Fruit fly (Drosophila melanogaster) whole organism, embryonic: ENCODE data around the gene tth.

ENCODE experiments used
- Bgb ChIP-seq: fragments of 200-800 bp; sonication (Bioruptor generic); IDR thresholded peaks from 2 replicates; pipeline ENCODE4 v1.3.6; 2022; ENCODE audit warnings: missing biosample characterization, missing genetic modification characterization; ENCODE audit not compliant: partially characterized antibody
- CG10274 ChIP-seq: fragments of 200-800 bp; sonication (Bioruptor generic); optimal IDR thresholded peaks from 3 replicates; lab custom pipeline; 2017; ENCODE audit warnings: missing biosample characterization, mild to moderate bottlenecking, missing genetic modification characterization
- CG11093 ChIP-seq: fragments of 200-800 bp; sonication (Bioruptor generic); IDR thresholded peaks from 3 replicates; pipeline ENCODE4 v1.3.6; 2022; ENCODE audit warnings: missing biosample characterization, missing genetic modification characterization
- CG12155 ChIP-seq: fragments of 200-800 bp; sonication (Bioruptor generic); optimal IDR thresholded peaks from 3 replicates; lab custom pipeline; 2016; ENCODE audit warnings: missing biosample characterization, missing genetic modification characterization
- CG12942 ChIP-seq: fragments of 200-800 bp; sonication (Bioruptor generic); optimal IDR thresholded peaks from 3 replicates; lab custom pipeline; 2016; ENCODE audit warnings: missing biosample characterization, missing genetic modification characterization
- CG13123 ChIP-seq: fragments of 200-800 bp; sonication (Bioruptor generic); optimal IDR thresholded peaks from 2 replicates; lab custom pipeline; 2016; ENCODE audit warnings: missing biosample characterization, missing genetic modification characterization
- CG13296 ChIP-seq: fragments of 200-800 bp; sonication (Bioruptor generic); optimal IDR thresholded peaks from 3 replicates; lab custom pipeline; 2018; ENCODE audit warnings: missing biosample characterization, mild to moderate bottlenecking, missing genetic modification characterization
- CG14667 ChIP-seq: fragments of 200-800 bp; sonication (Bioruptor generic); IDR thresholded peaks from 2 replicates; pipeline ENCODE4 v1.3.6; 2022; ENCODE audit warnings: missing biosample characterization, missing genetic modification characterization
- CG15696 ChIP-seq: fragments of 200-800 bp; sonication (Bioruptor generic); optimal IDR thresholded peaks from 2 replicates; lab custom pipeline; 2019; ENCODE audit warnings: missing biosample characterization, mild to moderate bottlenecking, missing genetic modification characterization, moderate library complexity
- CG16815 ChIP-seq: fragments of 200-800 bp; sonication (Bioruptor generic); optimal IDR thresholded peaks from 3 replicates; lab custom pipeline; 2017; ENCODE audit warnings: missing biosample characterization, mild to moderate bottlenecking, missing genetic modification characterization
- CG16863 ChIP-seq: fragments of 200-800 bp; sonication (Bioruptor generic); optimal IDR thresholded peaks from 3 replicates; lab custom pipeline; 2016; ENCODE audit warnings: missing biosample characterization, missing genetic modification characterization
- CG1832 ChIP-seq: fragments of 200-800 bp; sonication (Bioruptor generic); optimal IDR thresholded peaks from 2 replicates; lab custom pipeline; 2017; ENCODE audit warnings: missing biosample characterization, mild to moderate bottlenecking, missing genetic modification characterization, inconsistent platforms
- CG2712 ChIP-seq: fragments of 200-800 bp; optimal IDR thresholded peaks from 3 replicates; lab custom pipeline; 2019; ENCODE audit warnings: missing biosample characterization, mild to moderate bottlenecking, missing genetic modification characterization, moderate library complexity
- CG4282 ChIP-seq: fragments of 200-800 bp; sonication (Bioruptor generic); optimal IDR thresholded peaks from 2 replicates; lab custom pipeline; 2016; ENCODE audit warnings: missing biosample characterization, missing genetic modification characterization
- CG6254 ChIP-seq: fragments of 200-800 bp; sonication (Bioruptor generic); optimal IDR thresholded peaks from 3 replicates; lab custom pipeline; 2017; ENCODE audit warnings: mild to moderate bottlenecking, missing biosample characterization, missing genetic modification reagents, missing genetic modification characterization
- CG6272 ChIP-seq: fragments of 200-800 bp; sonication (Bioruptor generic); IDR thresholded peaks from 2 replicates; pipeline ENCODE4 v1.3.6; 2022; ENCODE audit warnings: missing biosample characterization, missing genetic modification characterization
- CG6689 ChIP-seq: fragments of 200-800 bp; sonication (Bioruptor generic); IDR thresholded peaks from 2 replicates; pipeline ENCODE4 v1.3.6; 2022; ENCODE audit warnings: missing biosample characterization, missing genetic modification characterization
- CG7963 ChIP-seq: fragments of 200-800 bp; sonication (Bioruptor generic); IDR thresholded peaks from 3 replicates; pipeline ENCODE4 v1.3.6; 2022; ENCODE audit warnings: missing biosample characterization, missing genetic modification characterization; ENCODE audit not compliant: partially characterized antibody
- CG8089 ChIP-seq: fragments of 200-800 bp; sonication (Bioruptor generic); optimal IDR thresholded peaks from 3 replicates; lab custom pipeline; 2016; ENCODE audit warnings: missing biosample characterization, missing genetic modification characterization
- CG8359 ChIP-seq: fragments of 200-800 bp; sonication (Bioruptor generic); optimal IDR thresholded peaks from 2 replicates; lab custom pipeline; 2017; ENCODE audit warnings: missing biosample characterization, mild to moderate bottlenecking, missing genetic modification characterization, borderline replicate concordance
- D ChIP-seq, 2 experiments: fragments of 200-800 bp in 1 of 2; fragments of >200 bp in 1 of 2; sonication (Bioruptor generic) in 1 of 2; optimal IDR thresholded peaks; 2 replicates in 1 of 2; 3 replicates in 1 of 2; lab custom pipeline; 2017; ENCODE audit warnings: mild to moderate bottlenecking in 1 of 2, missing biosample characterization in 1 of 2, missing genetic modification characterization in 1 of 2, missing genetic modification reagents in 1 of 2
- Hr51 ChIP-seq, 2 experiments: fragments of 200-800 bp; sonication (Bioruptor generic); optimal IDR thresholded peaks; 2 replicates in 1 of 2; 3 replicates in 1 of 2; lab custom pipeline; 2016 to 2018; ENCODE audit warnings: missing biosample characterization in 2 of 2, missing genetic modification characterization in 2 of 2, mild to moderate bottlenecking in 1 of 2, moderate library complexity in 1 of 2
- Jarid2 ChIP-seq: fragments of 200-800 bp; sonication (Bioruptor generic); optimal IDR thresholded peaks from 3 replicates; lab custom pipeline; 2017; ENCODE audit warnings: mild to moderate bottlenecking, missing biosample characterization, missing genetic modification reagents, missing genetic modification characterization
- Oaz ChIP-seq: fragments of 200-800 bp; sonication (Bioruptor generic); IDR thresholded peaks from 2 replicates; pipeline ENCODE4 v1.3.6; 2022; ENCODE audit warnings: missing biosample characterization, missing genetic modification characterization
- Poxn ChIP-seq: fragments of 200-800 bp; sonication (Bioruptor generic); IDR thresholded peaks from 2 replicates; pipeline ENCODE4 v1.3.6; 2022; ENCODE audit warnings: missing biosample characterization, missing genetic modification characterization
- Rfx ChIP-seq: fragments of 200-800 bp; sonication (Bioruptor generic); IDR thresholded peaks from 2 replicates; pipeline ENCODE4 v1.3.6; 2022; ENCODE audit warnings: missing biosample characterization, missing genetic modification characterization
- Side ChIP-seq: fragments of 200-800 bp; sonication (Bioruptor generic); optimal IDR thresholded peaks from 2 replicates; lab custom pipeline; 2016; ENCODE audit warnings: missing biosample characterization, missing genetic modification characterization
- Sox100B ChIP-seq: fragments of 200-800 bp; sonication (Bioruptor generic); optimal IDR thresholded peaks from 3 replicates; lab custom pipeline; 2018; ENCODE audit warnings: missing biosample characterization, mild to moderate bottlenecking, missing genetic modification characterization
- Spps ChIP-seq: fragments of 200-800 bp; sonication (Bioruptor generic); optimal IDR thresholded peaks from 2 replicates; lab custom pipeline; 2018; ENCODE audit warnings: missing biosample characterization, mild to moderate bottlenecking, missing genetic modification characterization
- Tbp ChIP-seq: fragments of >200 bp; optimal IDR thresholded peaks from 2 replicates; lab custom pipeline; 2018; ENCODE audit warnings: missing biosample characterization, missing genetic modification characterization
- Xbp1 ChIP-seq: fragments of 200-800 bp; sonication (Bioruptor generic); optimal IDR thresholded peaks from 3 replicates; lab custom pipeline; 2016; ENCODE audit warnings: missing biosample characterization, mild to moderate bottlenecking, missing genetic modification characterization
- ato ChIP-seq: fragments of 200-800 bp; sonication (Bioruptor generic); IDR thresholded peaks from 2 replicates; pipeline ENCODE4 v1.3.6; 2022; ENCODE audit warnings: missing biosample characterization, missing genetic modification characterization; ENCODE audit not compliant: partially characterized antibody
- btn ChIP-seq: fragments of 200-800 bp; sonication (Bioruptor generic); optimal IDR thresholded peaks from 2 replicates; lab custom pipeline; 2016; ENCODE audit warnings: missing biosample characterization, missing genetic modification characterization
- cwo ChIP-seq: fragments of 200-800 bp; sonication (Bioruptor generic); optimal IDR thresholded peaks from 3 replicates; lab custom pipeline; 2017; ENCODE audit warnings: missing biosample characterization, missing genetic modification characterization, mild to moderate bottlenecking, moderate library complexity, missing genetic modification reagents
- dpn ChIP-seq, 2 experiments: fragments of 200-800 bp; sonication (Bioruptor generic); optimal IDR thresholded peaks; 3 replicates each; lab custom pipeline; 2016; ENCODE audit warnings: missing biosample characterization in 2 of 2, missing genetic modification characterization in 2 of 2
- dysf ChIP-seq: fragments of 200-800 bp; sonication (Bioruptor generic); IDR thresholded peaks from 3 replicates; pipeline ENCODE4 v1.3.6; 2022; ENCODE audit warnings: missing biosample characterization, missing genetic modification characterization
- fu2 ChIP-seq: fragments of 200-800 bp; sonication (Bioruptor generic); optimal IDR thresholded peaks from 2 replicates; lab custom pipeline; 2016; ENCODE audit warnings: missing biosample characterization, missing genetic modification characterization
- gcm2 ChIP-seq: fragments of 200-800 bp; sonication (Bioruptor generic); optimal IDR thresholded peaks from 2 replicates; lab custom pipeline; 2016; ENCODE audit warnings: missing biosample characterization, missing genetic modification characterization
- gem ChIP-seq: fragments of 200-800 bp; sonication (Bioruptor generic); optimal IDR thresholded peaks from 2 replicates; lab custom pipeline; 2019; ENCODE audit warnings: missing biosample characterization, mild to moderate bottlenecking, missing genetic modification characterization, moderate library complexity
- gfzf ChIP-seq: fragments of 200-800 bp; sonication (Bioruptor generic); optimal IDR thresholded peaks from 2 replicates; lab custom pipeline; 2016; ENCODE audit warnings: missing biosample characterization, mild to moderate bottlenecking, missing genetic modification characterization, moderate library complexity
- gsb-n ChIP-seq: fragments of 200-800 bp; sonication (Bioruptor generic); optimal IDR thresholded peaks from 3 replicates; lab custom pipeline; 2018; ENCODE audit warnings: missing biosample characterization, mild to moderate bottlenecking, missing genetic modification characterization
- lbe ChIP-seq: fragments of 200-800 bp; sonication (Bioruptor generic); optimal IDR thresholded peaks from 2 replicates; lab custom pipeline; 2016; ENCODE audit warnings: missing biosample characterization, mild to moderate bottlenecking, missing genetic modification characterization
- lilli ChIP-seq: fragments of 200-800 bp; sonication (Bioruptor generic); optimal IDR thresholded peaks from 3 replicates; lab custom pipeline; 2016; ENCODE audit warnings: missing biosample characterization, missing genetic modification characterization
- onecut ChIP-seq: fragments of 200-800 bp; sonication (Bioruptor generic); IDR thresholded peaks from 2 replicates; pipeline ENCODE4 v1.3.6; 2022; ENCODE audit warnings: missing biosample characterization, missing genetic modification characterization
- prd ChIP-seq, 3 experiments: fragments of >200 bp in 2 of 3; fragments of 200-800 bp in 1 of 3; sonication (Bioruptor generic) in 1 of 3; optimal IDR thresholded peaks in 2 of 3; IDR thresholded peaks in 1 of 3; 2 replicates in 2 of 3; 3 replicates in 1 of 3; pipeline versions ENCODE4 v1.3.6 to Lab custom; 2017 to 2022; ENCODE audit warnings: missing biosample characterization in 1 of 3, missing genetic modification characterization in 1 of 3
- ro ChIP-seq: fragments of 200-800 bp; sonication (Bioruptor generic); IDR thresholded peaks from 2 replicates; pipeline ENCODE4 v1.3.6; 2022; ENCODE audit warnings: missing biosample characterization, missing genetic modification characterization
- scrt ChIP-seq: fragments of 200-800 bp; sonication (Bioruptor generic); optimal IDR thresholded peaks from 2 replicates; lab custom pipeline; 2018; ENCODE audit warnings: missing biosample characterization, mild to moderate bottlenecking, missing genetic modification characterization, moderate library complexity
- sr ChIP-seq: fragments of 200-800 bp; sonication (Bioruptor generic); IDR thresholded peaks from 3 replicates; pipeline ENCODE4 v1.3.6; 2022; ENCODE audit warnings: missing biosample characterization, missing genetic modification characterization
- ttk ChIP-seq: fragments of 200-800 bp; sonication (Bioruptor generic); IDR thresholded peaks from 2 replicates; pipeline ENCODE4 v2.1.2; 2022; ENCODE audit warnings: missing biosample characterization, missing genetic modification characterization
- zfh2 ChIP-seq: fragments of 200-800 bp; sonication (Bioruptor generic); optimal IDR thresholded peaks from 2 replicates; lab custom pipeline; 2016; ENCODE audit warnings: missing biosample characterization, missing genetic modification characterization

The tth gene

dm6 chrX:13572382-13572781 is 44.0 kb downstream of the tth start (continued):
- TF ChIP-seq D (optimal IDR thresholded peaks at IDR 0.05; lab: Kevin White, UChicago): no peak
- TF ChIP-seq D (GFP tag; optimal IDR thresholded peaks at IDR 0.05; lab: Kevin White, UChicago): peak; percentile 71
- TF ChIP-seq CG16815: peak; percentile 30
- TF ChIP-seq Poxn: no peak
- peak; percentile 71 for TF ChIP-seq CG2712
- no peak for TF ChIP-seq Bgb (GFP tag; lab: Robert Waterston, UW)
- peak; percentile 17 for TF ChIP-seq Side (GFP tag; lab: Kevin White, UChicago)
- TF ChIP-seq Rfx (GFP tag; lab: Robert Waterston, UW): peak; percentile 48
- TF ChIP-seq CG11093 (GFP tag; lab: Robert Waterston, UW): no peak
- no peak for TF ChIP-seq CG1832 (GFP tag; lab: Kevin White, UChicago)
- peak; percentile 36; the same call in 1 of the 2 replicates for TF ChIP-seq CG14667 (GFP tag; lab: Robert Waterston, UW)
- no peak for TF ChIP-seq CG10274 (GFP tag; lab: Kevin White, UChicago)
- TF ChIP-seq dysf (GFP tag; lab: Robert Waterston, UW): peak; percentile 59
- no peak for TF ChIP-seq sr (GFP tag; lab: Robert Waterston, UW)
- TF ChIP-seq prd (optimal IDR thresholded peaks at IDR 0.05; lab: Kevin White, UChicago): no peak
- peak; percentile 50; the same call in 1 of the 3 replicates for TF ChIP-seq prd (GFP tag; IDR thresholded peaks at IDR 0.05; lab: Robert Waterston, UW)
- TF ChIP-seq Xbp1: peak; percentile 60
- TF ChIP-seq CG7963 (GFP tag; lab: Robert Waterston, UW): no peak
- no peak for TF ChIP-seq Tbp (GFP tag; lab: Kevin White, UChicago)
- TF ChIP-seq CG13123 (GFP tag; lab: Kevin White, UChicago): no peak
- no peak for TF ChIP-seq Oaz (GFP tag; lab: Robert Waterston, UW)
- peak; percentile 24 to 68 for TF ChIP-seq Hr51 (GFP tag; optimal IDR thresholded peaks at IDR 0.05; lab: Kevin White, UChicago)
- TF ChIP-seq cwo (GFP tag; lab: Kevin White, UChicago): peak; percentile 24
- TF ChIP-seq onecut (GFP tag; lab: Robert Waterston, UW): peak; percentile 20; the same call in 1 of the 2 replicates
- no peak for TF ChIP-seq CG15696 (tag; lab: Kevin White, UChicago)
- peak; percentile 83 for TF ChIP-seq gem (tag; lab: Kevin White, UChicago)
- TF ChIP-seq CG8359 (GFP tag; lab: Kevin White, UChicago): peak; percentile 32
- peak; percentile 48 for TF ChIP-seq CG6689
- TF ChIP-seq CG6254 (GFP tag; lab: Kevin White, UChicago): peak; percentile 39
- no peak for TF ChIP-seq CG4282 (GFP tag; lab: Kevin White, UChicago)
- no peak for TF ChIP-seq btn (GFP tag; lab: Kevin White, UChicago)
- peak; percentile 16 for TF ChIP-seq CG13296
- TF ChIP-seq scrt (GFP tag; lab: Kevin White, UChicago): peak; percentile 18
- TF ChIP-seq gcm2 (GFP tag; lab: Kevin White, UChicago): no peak
- peak; percentile 51 for TF ChIP-seq CG16863 (GFP tag; lab: Kevin White, UChicago)
- no peak for TF ChIP-seq ro (GFP tag; lab: Robert Waterston, UW)
- TF ChIP-seq CG12942 (GFP tag; lab: Kevin White, UChicago): peak; percentile 31
- peak; percentile 32 for TF ChIP-seq Spps (tag; lab: Kevin White, UChicago)
- peak; percentile 4 for TF ChIP-seq CG12155 (GFP tag; lab: Kevin White, UChicago)
- TF ChIP-seq gsb-n (tag; lab: Kevin White, UChicago): peak; percentile 37
- TF ChIP-seq CG6272 (GFP tag; lab: Robert Waterston, UW): no peak
- peak; percentile 58 to 60 for TF ChIP-seq dpn (GFP tag; optimal IDR thresholded peaks at IDR 0.05; lab: Kevin White, UChicago)
- no peak for TF ChIP-seq gfzf (GFP tag; lab: Kevin White, UChicago)
- TF ChIP-seq ato: no peak
- no peak for TF ChIP-seq CG8089 (GFP tag; lab: Kevin White, UChicago)
- TF ChIP-seq fu2 (GFP tag; lab: Kevin White, UChicago): peak; percentile 13
- TF ChIP-seq lilli: peak; percentile 64
- peak; percentile 14 for TF ChIP-seq zfh2 (GFP tag; lab: Kevin White, UChicago)
- TF ChIP-seq Jarid2 (GFP tag; lab: Kevin White, UChicago): peak; percentile 7
- no peak for TF ChIP-seq lbe (GFP tag; lab: Kevin White, UChicago)
- peak; percentile 58 for TF ChIP-seq Sox100B (GFP tag; lab: Kevin White, UChicago)
- no peak for TF ChIP-seq ttk (GFP tag; lab: Robert Waterston, UW)
